Worm (Caenorhabditis elegans) whole organism, L4 larva: ENCODE measurements around the gene Y102A11A.1.

Source experiments
- Y5F2A.4 ChIP-seq: fragments of 200-800 bp; sonication (Bioruptor generic); optimal IDR thresholded peaks from 2 replicates; lab custom pipeline; 2018; ENCODE audit warnings: mild to moderate bottlenecking, missing genetic modification characterization, missing compliant biosample characterization
- arid-1 ChIP-seq: fragments of 200-800 bp; sonication (Bioruptor generic); conservative IDR thresholded peaks from 2 replicates; pipeline ENCODE4 v1.3.6; 2022; ENCODE audit warnings: missing genetic modification reagents, missing genetic modification characterization, missing compliant biosample characterization
- ceh-20 ChIP-seq: fragments of 200-800 bp; sonication (Bioruptor generic); IDR thresholded peaks from 2 replicates; pipeline ENCODE4 v1.3.6; 2022; ENCODE audit warnings: missing genetic modification reagents, missing genetic modification characterization, missing compliant biosample characterization
- ceh-32 ChIP-seq: sonication (generic microtip); optimal IDR thresholded peaks from 2 replicates; lab custom pipeline; 2016; ENCODE audit warnings: mild to moderate bottlenecking, missing genetic modification characterization, missing compliant biosample characterization; ENCODE audit not compliant: poor library complexity
- ceh-44 ChIP-seq: fragments of 200-800 bp; sonication (Bioruptor generic); IDR thresholded peaks from 2 replicates; pipeline ENCODE4 v1.3.6; 2022; ENCODE audit warnings: missing genetic modification reagents, missing genetic modification characterization, missing compliant biosample characterization
- daf-19 ChIP-seq: fragments of 200-800 bp; sonication (Bioruptor generic); conservative IDR thresholded peaks from 2 replicates; pipeline ENCODE4 v1.3.6; 2022; ENCODE audit warnings: missing genetic modification characterization, missing compliant biosample characterization
- egl-43 ChIP-seq: fragments of 200-800 bp; sonication (Bioruptor generic); IDR thresholded peaks from 2 replicates; pipeline ENCODE4 v1.3.6; 2022; ENCODE audit warnings: missing genetic modification reagents, missing genetic modification characterization, missing compliant biosample characterization
- nhr-11 ChIP-seq: fragments of 150-350 bp; optimal IDR thresholded peaks from 2 replicates; lab custom pipeline; 2014; ENCODE audit warnings: missing biosample characterization, missing genetic modification characterization
- php-3 ChIP-seq: fragments of 200-800 bp; sonication (Bioruptor generic); IDR thresholded peaks from 2 replicates; pipeline ENCODE4 v1.3.6; 2022; ENCODE audit warnings: missing genetic modification reagents, missing genetic modification characterization, missing compliant biosample characterization
- spr-3 ChIP-seq: fragments of 200-800 bp; sonication (Bioruptor generic); optimal IDR thresholded peaks from 2 replicates; lab custom pipeline; 2018; ENCODE audit warnings: mild to moderate bottlenecking, missing genetic modification characterization, missing compliant biosample characterization
- unc-39 ChIP-seq: sonication (generic microtip); optimal IDR thresholded peaks from 2 replicates; lab custom pipeline; 2017; ENCODE audit warnings: missing biosample characterization, missing genetic modification characterization

Y102A11A.1 gene

DNA sequence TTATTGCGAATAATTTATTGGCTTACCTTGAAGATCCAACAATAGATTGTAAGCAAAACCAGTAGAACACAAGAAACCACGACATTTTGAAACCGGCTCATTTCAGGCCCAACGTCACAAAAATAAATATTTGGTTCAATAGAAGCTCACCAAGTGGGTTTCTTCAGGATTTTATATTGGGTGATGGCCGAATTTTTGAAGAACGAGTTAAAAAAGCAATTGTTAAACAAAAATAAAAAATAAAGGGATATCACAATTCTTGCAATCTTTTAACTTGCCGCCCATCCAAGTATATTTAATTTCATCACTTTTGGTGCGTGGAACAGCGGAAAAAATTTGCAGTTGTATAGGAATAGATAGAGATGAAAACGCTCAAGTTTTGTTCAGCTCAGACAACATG lies 45.2 kb downstream of the Y102A11A.1 start, which contains the start of gene T21D9.2:
T21D9.2 (minus strand) TSS at position 101 of the 400 bp plus-strand sequence.
- no peak for TF ChIP-seq ceh-44 (GFP tag; lab: Robert Waterston, UW)
- TF ChIP-seq daf-19 (GFP tag; lab: Robert Waterston, UW): no peak
- TF ChIP-seq Y5F2A.4: no peak
- TF ChIP-seq ceh-32: no peak
- TF ChIP-seq ceh-20 (GFP tag; lab: Robert Waterston, UW): no peak
- no peak for TF ChIP-seq spr-3 (GFP tag; lab: Kevin White, UChicago)
- no peak for TF ChIP-seq php-3 (GFP tag; lab: Robert Waterston, UW)
- TF ChIP-seq egl-43 (GFP tag; lab: Robert Waterston, UW): no peak
- TF ChIP-seq arid-1 (GFP tag; lab: Robert Waterston, UW): no peak
- TF ChIP-seq nhr-11: no peak

DNA sequence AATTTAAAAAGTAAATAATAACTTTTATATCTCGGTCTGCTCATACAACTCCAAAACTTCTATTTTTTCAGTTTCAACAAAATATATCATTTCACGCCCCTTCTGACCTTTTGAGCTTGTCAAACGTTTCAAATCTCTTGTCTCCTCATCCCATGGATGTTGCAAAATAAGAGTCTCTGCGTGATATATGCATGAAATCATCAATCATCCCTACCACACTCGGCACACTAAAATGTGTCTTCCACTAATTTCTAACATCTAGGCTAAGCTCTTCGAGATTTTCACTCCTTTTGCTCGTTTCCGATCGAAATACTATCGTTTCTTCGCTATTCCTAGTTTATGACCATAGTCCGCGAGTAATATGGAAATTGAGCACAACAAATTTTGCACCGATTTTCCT lies 47.4 kb downstream of the Y102A11A.1 start:
- TF ChIP-seq unc-39 (tag; lab: Kevin White, UChicago): no peak
